Fruit fly (Drosophila melanogaster) S2 (cell line): ENCODE results near the gene LysS.

Experiments
- CG8478 ChIP-seq: fragments of >200 bp; optimal IDR thresholded peaks from 2 replicates; lab custom pipeline; 2018
- CTCF ChIP-seq, 2 experiments: fragments of >200 bp; optimal IDR thresholded peaks; 2 replicates each; lab custom pipeline; 2018

- TF ChIP-seq CTCF (optimal IDR thresholded peaks at IDR 0.05; lab: Kevin White, UChicago) (no peak), CG8478 (lab: Kevin White, UChicago) (no peak)
Measured at dm6 chr3L:1264998-1265397, 37.5 kb downstream of the LysS start.
